Fruit fly (Drosophila melanogaster): ENCODE results near the gene CG44532.

CG44532 gene

DNA sequence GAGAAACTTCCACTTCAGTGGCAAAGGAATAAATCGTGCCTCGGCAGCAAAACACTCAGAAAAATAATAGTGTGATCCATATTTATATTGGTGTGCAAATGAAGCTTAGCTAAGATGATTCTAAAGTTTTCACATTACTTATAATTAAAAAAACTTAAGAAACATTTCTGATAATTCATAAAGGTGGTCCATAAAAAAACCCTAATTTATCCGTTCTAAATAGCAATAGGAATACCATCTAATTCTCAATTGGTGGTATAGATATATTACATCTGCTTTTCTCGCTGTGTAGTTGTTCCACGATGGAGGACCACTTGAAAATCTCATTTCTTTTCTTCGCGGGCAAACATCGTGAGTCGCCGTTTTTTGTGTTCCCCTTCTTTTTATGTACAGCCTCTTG, 6.8 kb upstream of the CG44532 start (continued):
- TF ChIP-seq gsb-n (tag; optimal IDR thresholded peaks at IDR 0.05) = peak; percentile 9
- TF ChIP-seq Meics (GFP tag; optimal IDR thresholded peaks at IDR 0.05) = peak; percentile 70
- peak; percentile 57 for TF ChIP-seq HHEX (GFP tag; optimal IDR thresholded peaks at IDR 0.05)
- peak; percentile 55 for TF ChIP-seq Xbp1 (GFP tag; optimal IDR thresholded peaks at IDR 0.05)
- TF ChIP-seq CG4328 (GFP tag; optimal IDR thresholded peaks at IDR 0.05) = peak; percentile 63
- no peak for TF ChIP-seq dati (GFP tag; IDR thresholded peaks at IDR 0.05)
- no peak for TF ChIP-seq CG10462 (GFP tag; optimal IDR thresholded peaks at IDR 0.05)
- TF ChIP-seq CG13624 (GFP tag; optimal IDR thresholded peaks at IDR 0.05) = no peak
- TF ChIP-seq slp2 (GFP tag; optimal IDR thresholded peaks at IDR 0.05) = peak; percentile 32
- TF ChIP-seq pan (optimal IDR thresholded peaks at IDR 0.05) = no peak
- TF ChIP-seq pan (GFP tag; optimal IDR thresholded peaks at IDR 0.05 in 1 of 2, IDR thresholded peaks at IDR 0.05 in 1 of 2) = peak in 1 of 2 experiments; percentile 64
- peak; percentile 39 for TF ChIP-seq CG8388 (GFP tag; optimal IDR thresholded peaks at IDR 0.05)
- TF ChIP-seq Dip3 (GFP tag; optimal IDR thresholded peaks at IDR 0.05) = peak; percentile 2
- peak; percentile 70 for TF ChIP-seq fd96Cb (tag; optimal IDR thresholded peaks at IDR 0.05)
- 0 out of 2 replicates have a peak, but pooled peaks have one; percentile 39 for TF ChIP-seq ranshi (GFP tag; IDR thresholded peaks at IDR 0.05)
- TF ChIP-seq NfI (GFP tag; optimal IDR thresholded peaks at IDR 0.05) = peak; percentile 30
- TF ChIP-seq unpg (GFP tag; optimal IDR thresholded peaks at IDR 0.05) = peak; percentile 55
- peak; percentile 59 for TF ChIP-seq CG12104 (GFP tag; optimal IDR thresholded peaks at IDR 0.05)
- peak; percentile 36 for TF ChIP-seq Hr3 (GFP tag; optimal IDR thresholded peaks at IDR 0.05)
- TF ChIP-seq Max (GFP tag; optimal IDR thresholded peaks at IDR 0.05) = peak; percentile 46
- peak; percentile 65 for TF ChIP-seq tap (tag; optimal IDR thresholded peaks at IDR 0.05)
- peak; percentile 68 for TF ChIP-seq D19A (tag; optimal IDR thresholded peaks at IDR 0.05)
- TF ChIP-seq otp (GFP tag; IDR thresholded peaks at IDR 0.05) = no peak
- peak; percentile 42 for TF ChIP-seq zen (tag; optimal IDR thresholded peaks at IDR 0.05)
- peak; percentile 41 for TF ChIP-seq CG1647 (GFP tag; optimal IDR thresholded peaks at IDR 0.05)
- peak; percentile 44 for TF ChIP-seq Bteb2 (GFP tag; optimal IDR thresholded peaks at IDR 0.05)
- no peak for TF ChIP-seq pfk (GFP tag; optimal IDR thresholded peaks at IDR 0.05)
- TF ChIP-seq CG16815 (GFP tag; optimal IDR thresholded peaks at IDR 0.05) = peak; percentile 14
- TF ChIP-seq slbo (GFP tag; IDR thresholded peaks at IDR 0.05) = peak; percentile 34; the same call in 1 of the 2 replicates
- peak; percentile 55 for TF ChIP-seq CG9817 (tag; optimal IDR thresholded peaks at IDR 0.05)
- TF ChIP-seq fu2 (GFP tag; optimal IDR thresholded peaks at IDR 0.05) = no peak
- no peak for TF ChIP-seq Rx (GFP tag; IDR thresholded peaks at IDR 0.05)
- peak; percentile 65 for TF ChIP-seq Sox102F (GFP tag; optimal IDR thresholded peaks at IDR 0.05)
- no peak for TF ChIP-seq Antp (GFP tag; optimal IDR thresholded peaks at IDR 0.05)
- TF ChIP-seq Fer3 (tag; optimal IDR thresholded peaks at IDR 0.05) = peak; percentile 57
- TF ChIP-seq Ssrp (tag; optimal IDR thresholded peaks at IDR 0.05) = peak; percentile 49
- peak; percentile 14 for TF ChIP-seq CG7987 (GFP tag; optimal IDR thresholded peaks at IDR 0.05)
- TF ChIP-seq CG9876 (GFP tag; optimal IDR thresholded peaks at IDR 0.05) = no peak
- no peak for TF ChIP-seq CTCF (GFP tag; optimal IDR thresholded peaks at IDR 0.05)
- TF ChIP-seq CG15011 (GFP tag; optimal IDR thresholded peaks at IDR 0.05) = peak; percentile 58
- TF ChIP-seq NC2β (GFP tag; optimal IDR thresholded peaks at IDR 0.05) = no peak
- TF ChIP-seq Poxn (GFP tag; IDR thresholded peaks at IDR 0.05) = no peak
- peak; percentile 53 for TF ChIP-seq lilli (GFP tag; optimal IDR thresholded peaks at IDR 0.05)
- TF ChIP-seq ssp (GFP tag; IDR thresholded peaks at IDR 0.05) = 0 out of 2 replicates have a peak, but pooled peaks have one; percentile 16
- TF ChIP-seq CG13894 (tag; optimal IDR thresholded peaks at IDR 0.05) = no peak
- TF ChIP-seq GATAe (GFP tag; conservative IDR thresholded peaks at IDR 0.05) = no peak
- peak; percentile 43 for TF ChIP-seq CG4404 (GFP tag; IDR thresholded peaks at IDR 0.05)
- no peak for TF ChIP-seq HmgD (GFP tag; optimal IDR thresholded peaks at IDR 0.05)
- peak in 1 of 2 experiments; percentile 45 for TF ChIP-seq dpn (GFP tag; optimal IDR thresholded peaks at IDR 0.05)
- peak; percentile 54 for TF ChIP-seq CG33557 (GFP tag; optimal IDR thresholded peaks at IDR 0.05)
- TF ChIP-seq bcd (GFP tag; optimal IDR thresholded peaks at IDR 0.05) = peak; percentile 51
- peak; percentile 38 for TF ChIP-seq Six4 (GFP tag; optimal IDR thresholded peaks at IDR 0.05)
